Worm (Caenorhabditis elegans): Measurements from ENCODE around the gene C26B2.7.

The C26B2.7 gene

DNA sequence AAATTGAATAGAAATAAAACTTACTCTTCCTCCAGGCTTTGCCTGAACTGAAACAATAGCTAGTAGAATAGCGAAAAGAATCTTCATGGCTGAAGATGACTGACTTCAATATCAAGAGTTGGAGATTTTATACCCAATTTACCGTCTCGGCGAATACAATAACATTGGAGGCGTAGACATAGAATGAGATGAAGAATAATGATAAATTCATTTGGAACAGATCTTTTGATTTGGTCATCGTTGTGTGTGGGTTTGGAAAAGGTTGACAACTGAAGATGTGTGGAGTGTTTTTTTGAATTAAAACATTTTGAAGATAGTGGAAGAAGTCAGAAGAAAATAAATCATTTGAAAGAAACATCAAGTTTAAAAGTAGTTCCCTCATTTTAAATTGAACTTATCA is 39.9 kb upstream of the C26B2.7 start, which contains the start of gene F57H12.6:
Gene F57H12.6, minus strand, starts transcription at position 101 of the 400 bp plus-strand sequence.
- TF ChIP-seq madf-2 (tag; optimal IDR thresholded peaks at IDR 0.05) (no peak), dve-1 (tag; optimal IDR thresholded peaks at IDR 0.05) (no peak), ceh-30 (tag; optimal IDR thresholded peaks at IDR 0.05) (no peak), odd-2 (tag; optimal IDR thresholded peaks at IDR 0.05) (no peak), pax-1 (tag; optimal IDR thresholded peaks at IDR 0.05) (no peak), ceh-19 (GFP tag; optimal IDR thresholded peaks at IDR 0.05) (no peak), ceh-48 (tag; optimal IDR thresholded peaks at IDR 0.05) (no peak), pha-2 (tag; optimal IDR thresholded peaks at IDR 0.05) (no peak), ama-1 (optimal IDR thresholded peaks at IDR 0.05) (no peak), che-1 (tag; optimal IDR thresholded peaks at IDR 0.05) (no peak), fkh-10 (GFP tag; optimal IDR thresholded peaks at IDR 0.05) (no peak), unc-42 (tag; optimal IDR thresholded peaks at IDR 0.05) (no peak), eyg-1 (tag; optimal IDR thresholded peaks at IDR 0.05) (no peak)

- TF ChIP-seq nhr-11 (tag; optimal IDR thresholded peaks at IDR 0.05): no peak
- TF ChIP-seq pha-2 (tag; optimal IDR thresholded peaks at IDR 0.05): no peak
- TF ChIP-seq C38D4.7 (GFP tag; optimal IDR thresholded peaks at IDR 0.05): no peak
- no peak for TF ChIP-seq K02D7.2 (tag; optimal IDR thresholded peaks at IDR 0.05)
- TF ChIP-seq unc-42 (tag; optimal IDR thresholded peaks at IDR 0.05): no peak
- TF ChIP-seq unc-55 (GFP tag; optimal IDR thresholded peaks at IDR 0.05): no peak
Observed at ce11 chrIV:7977452-7977940, 38.6 kb upstream of the C26B2.7 start, which contains the start of gene ora-1. ora-1 (plus strand) TSS chrIV:7977890.

- no peak for TF ChIP-seq C38D4.7 (GFP tag; optimal IDR thresholded peaks at IDR 0.05)
- peak; percentile 56 for TF ChIP-seq ceh-48 (tag; optimal IDR thresholded peaks at IDR 0.05)
- no peak for TF ChIP-seq ceh-31 (tag; optimal IDR thresholded peaks at IDR 0.05)
- TF ChIP-seq ceh-34 (tag; optimal IDR thresholded peaks at IDR 0.05): no peak
- no peak for TF ChIP-seq F13H6.1 (tag; optimal IDR thresholded peaks at IDR 0.05)
- TF ChIP-seq elt-2 (tag; optimal IDR thresholded peaks at IDR 0.05): no peak
- no peak for TF ChIP-seq madf-2 (tag; optimal IDR thresholded peaks at IDR 0.05)
- no peak for TF ChIP-seq ahr-1 (tag; optimal IDR thresholded peaks at IDR 0.05)
- no peak for TF ChIP-seq ceh-24 (tag; optimal IDR thresholded peaks at IDR 0.05)
- TF ChIP-seq elt-4 (tag; optimal IDR thresholded peaks at IDR 0.05): no peak
- no peak for TF ChIP-seq ztf-16 (tag; optimal IDR thresholded peaks at IDR 0.05)
- no peak for TF ChIP-seq ets-4 (tag; optimal IDR thresholded peaks at IDR 0.05)
- no peak for TF ChIP-seq pha-4 (tag; optimal IDR thresholded peaks at IDR 0.05)
- TF ChIP-seq unc-42 (tag; optimal IDR thresholded peaks at IDR 0.05): peak; percentile 95
- TF ChIP-seq K02D7.2 (tag; optimal IDR thresholded peaks at IDR 0.05): no peak
- peak; percentile 64 for TF ChIP-seq nfya-1 (tag; optimal IDR thresholded peaks at IDR 0.05)
- no peak for TF ChIP-seq ttx-3 (tag; optimal IDR thresholded peaks at IDR 0.05)
- no peak for TF ChIP-seq K09A11.1 (tag; optimal IDR thresholded peaks at IDR 0.05; ENCODE audit: insufficient read depth)
- TF ChIP-seq nhr-11 (tag; optimal IDR thresholded peaks at IDR 0.05): no peak
- no peak for TF ChIP-seq sdc-2 (tag; optimal IDR thresholded peaks at IDR 0.05)
- TF ChIP-seq ceh-30 (tag; optimal IDR thresholded peaks at IDR 0.05): no peak
- TF ChIP-seq che-1 (tag; optimal IDR thresholded peaks at IDR 0.05): no peak
- no peak for TF ChIP-seq nhr-232 (tag; optimal IDR thresholded peaks at IDR 0.05)
- TF ChIP-seq C08G9.2 (tag; optimal IDR thresholded peaks at IDR 0.05): no peak
Observed at ce11 chrIV:7979588-7979987, 36.5 kb upstream of the C26B2.7 start, which contains the start of gene unc-24. unc-24 (plus strand) TSS chrIV:7979870.

ce11 chrIV:7982024-7982576 is 34.0 kb upstream of the C26B2.7 start, which contains the start of gene arf-5:
arf-5 (plus strand) TSS chrIV:7982526.
- TF ChIP-seq nfya-1 (tag; optimal IDR thresholded peaks at IDR 0.05) (peak; percentile 14), lin-11 (tag; optimal IDR thresholded peaks at IDR 0.05) (no peak), pqm-1 (tag; optimal IDR thresholded peaks at IDR 0.05) (no peak), pag-3 (tag; optimal IDR thresholded peaks at IDR 0.05; ENCODE audit: borderline replicate concordance) (no peak), hlh-30 (tag; optimal IDR thresholded peaks at IDR 0.05; ENCODE audit: insufficient read depth) (peak; percentile 35), eyg-1 (tag; optimal IDR thresholded peaks at IDR 0.05) (no peak), pat-9 (tag; optimal IDR thresholded peaks at IDR 0.05) (no peak), fkh-6 (tag; optimal IDR thresholded peaks at IDR 0.05) (no peak), ceh-9 (tag; optimal IDR thresholded peaks at IDR 0.05) (no peak), lim-6 (tag; optimal IDR thresholded peaks at IDR 0.05) (no peak), Y22D7AL.16 (tag; optimal IDR thresholded peaks at IDR 0.05) (no peak), unc-42 (tag; optimal IDR thresholded peaks at IDR 0.05) (peak; percentile 7), nhr-11 (tag; optimal IDR thresholded peaks at IDR 0.05) (no peak), odd-2 (tag; optimal IDR thresholded peaks at IDR 0.05) (no peak)

Data from whole organism, late embryonic.